Fruit fly (Drosophila melanogaster) whole organism, prepupa: ENCODE measurements around the gene lz.

Experiments
- Eip78C ChIP-seq: fragments of 200-800 bp; sonication (Bioruptor generic); peaks from one replicate; lab custom pipeline; 2016; ENCODE audit warnings: missing biosample characterization, missing genetic modification characterization
- Hr39 ChIP-seq: fragments of 200-800 bp; sonication (Bioruptor generic); optimal IDR thresholded peaks from 2 replicates; lab custom pipeline; 2016; ENCODE audit warnings: missing biosample characterization, missing genetic modification characterization
- Sox14 ChIP-seq: fragments of 200-800 bp; sonication (Bioruptor generic); optimal IDR thresholded peaks from 3 replicates; lab custom pipeline; 2016; ENCODE audit warnings: missing biosample characterization, missing genetic modification characterization
- esn ChIP-seq: fragments of 200-800 bp; sonication (Bioruptor generic); optimal IDR thresholded peaks from 2 replicates; lab custom pipeline; 2016; ENCODE audit warnings: missing biosample characterization, mild to moderate bottlenecking, missing genetic modification characterization, moderate library complexity
- fd59A ChIP-seq: fragments of 200-800 bp; sonication (Bioruptor generic); optimal IDR thresholded peaks from 2 replicates; lab custom pipeline; 2017; ENCODE audit warnings: missing biosample characterization, mild to moderate bottlenecking, missing genetic modification characterization, missing genetic modification reagents
- net ChIP-seq: fragments of 200-800 bp; sonication (Bioruptor generic); optimal IDR thresholded peaks from 3 replicates; lab custom pipeline; 2016; ENCODE audit warnings: missing biosample characterization, missing genetic modification characterization
- topi ChIP-seq: fragments of 200-800 bp; sonication (Bioruptor generic); optimal IDR thresholded peaks from 3 replicates; lab custom pipeline; 2016; ENCODE audit warnings: missing biosample characterization, missing genetic modification characterization

dm6 chrX:9236485-9236884, 48.0 kb upstream of the lz start, which contains the start of gene Ir8a:
- TF ChIP-seq esn = no peak
- no peak for TF ChIP-seq fd59A
- no peak for TF ChIP-seq Hr39 (GFP tag; lab: Kevin White, UChicago)
- TF ChIP-seq topi = no peak
- no peak for TF ChIP-seq Eip78C (GFP tag; lab: Kevin White, UChicago)
- no peak for TF ChIP-seq net (GFP tag; lab: Kevin White, UChicago)
- no peak for TF ChIP-seq Sox14 (GFP tag; lab: Kevin White, UChicago)
